Worm (Caenorhabditis elegans) whole organism, L1 larva: Measurements from ENCODE around the gene F47D12.7.

ENCODE experiments used
- aly-2 ChIP-seq: fragments of 150-350 bp; optimal IDR thresholded peaks from 2 replicates; lab custom pipeline; 2014; ENCODE audit warnings: missing biosample characterization, missing genetic modification characterization
- ama-1 ChIP-seq: fragments of 150-350 bp; optimal IDR thresholded peaks from 2 replicates; lab custom pipeline; 2014
- ces-1 ChIP-seq: fragments of 150-350 bp; optimal IDR thresholded peaks from 2 replicates; lab custom pipeline; 2014; ENCODE audit warnings: missing biosample characterization, missing genetic modification reagents, missing genetic modification characterization
- fkh-10 ChIP-seq: sonication (generic microtip); optimal IDR thresholded peaks from 2 replicates; lab custom pipeline; 2017; ENCODE audit warnings: missing biosample characterization, missing genetic modification reagents, missing genetic modification characterization
- lin-13 ChIP-seq: fragments of 150-350 bp; optimal IDR thresholded peaks from 2 replicates; lab custom pipeline; 2014; ENCODE audit warnings: missing biosample characterization, missing genetic modification reagents, missing genetic modification characterization
- lin-15B ChIP-seq: fragments of 150-350 bp; sonication (generic microtip); optimal IDR thresholded peaks from 3 replicates; lab custom pipeline; 2014; ENCODE audit warnings: missing biosample characterization, missing genetic modification characterization
- lin-35 ChIP-seq, 2 experiments: fragments of 150-350 bp; optimal IDR thresholded peaks; 2 replicates each; lab custom pipeline; 2014; ENCODE audit warnings: missing biosample characterization in 2 of 2, missing genetic modification characterization in 2 of 2, missing genetic modification reagents in 2 of 2
- nhr-11 ChIP-seq: fragments of 150-350 bp; optimal IDR thresholded peaks from 2 replicates; lab custom pipeline; 2014; ENCODE audit warnings: missing biosample characterization, missing genetic modification characterization
- snu-23 ChIP-seq: sonication (generic microtip); optimal IDR thresholded peaks from 2 replicates; lab custom pipeline; 2016; ENCODE audit warnings: missing genetic modification characterization, missing compliant biosample characterization
- sox-4 ChIP-seq: sonication (generic microtip); optimal IDR thresholded peaks from 2 replicates; lab custom pipeline; 2016; ENCODE audit warnings: missing genetic modification characterization, missing compliant biosample characterization
- unc-62 ChIP-seq: fragments of 150-350 bp; optimal IDR thresholded peaks from 2 replicates; lab custom pipeline; 2014; ENCODE audit warnings: missing biosample characterization, missing genetic modification reagents, missing genetic modification characterization
- xbp-1 ChIP-seq: sonication (generic microtip); optimal IDR thresholded peaks from 2 replicates; lab custom pipeline; 2016; ENCODE audit warnings: missing genetic modification characterization, missing compliant biosample characterization
- zag-1 ChIP-seq: fragments of 150-350 bp; optimal IDR thresholded peaks from 2 replicates; lab custom pipeline; 2014; ENCODE audit warnings: missing biosample characterization, missing genetic modification characterization
- ztf-4 ChIP-seq: fragments of 150-350 bp; optimal IDR thresholded peaks from 2 replicates; lab custom pipeline; 2014; ENCODE audit warnings: missing biosample characterization, missing genetic modification characterization

- TF ChIP-seq unc-62 (GFP tag; lab: Kevin White, UChicago): no peak
- TF ChIP-seq sox-4: no peak
- TF ChIP-seq lin-13 (GFP tag; lab: Kevin White, UChicago): no peak
- TF ChIP-seq ztf-4 (tag; lab: Kevin White, UChicago): no peak
- no peak for TF ChIP-seq aly-2 (tag; lab: Kevin White, UChicago)
- TF ChIP-seq fkh-10 (GFP tag; lab: Kevin White, UChicago): peak; percentile 71
- no peak for TF ChIP-seq ama-1 (lab: Kevin White, UChicago)
- no peak for TF ChIP-seq zag-1
- no peak for TF ChIP-seq snu-23 (GFP tag; lab: Kevin White, UChicago)
- no peak for TF ChIP-seq nhr-11
- TF ChIP-seq lin-15B (tag; lab: Kevin White, UChicago): no peak
- TF ChIP-seq xbp-1: no peak
- TF ChIP-seq ces-1: no peak
- TF ChIP-seq lin-35 (GFP tag; optimal IDR thresholded peaks at IDR 0.05; lab: Kevin White, UChicago): no peak
These were observed 38.5 kb upstream of the F47D12.7 start for ce11 chrIII:6334364-6334763.
